Fruit fly (Drosophila melanogaster) whole organism, larva: ENCODE measurements around the gene CG13101.

Source experiments
- noc ChIP-seq: fragments of 200-800 bp; sonication (Bioruptor generic); optimal IDR thresholded peaks from 3 replicates; lab custom pipeline; 2019; ENCODE audit warnings: missing biosample characterization, mild to moderate bottlenecking, missing genetic modification characterization, moderate library complexity

Gene CG13101

DNA sequence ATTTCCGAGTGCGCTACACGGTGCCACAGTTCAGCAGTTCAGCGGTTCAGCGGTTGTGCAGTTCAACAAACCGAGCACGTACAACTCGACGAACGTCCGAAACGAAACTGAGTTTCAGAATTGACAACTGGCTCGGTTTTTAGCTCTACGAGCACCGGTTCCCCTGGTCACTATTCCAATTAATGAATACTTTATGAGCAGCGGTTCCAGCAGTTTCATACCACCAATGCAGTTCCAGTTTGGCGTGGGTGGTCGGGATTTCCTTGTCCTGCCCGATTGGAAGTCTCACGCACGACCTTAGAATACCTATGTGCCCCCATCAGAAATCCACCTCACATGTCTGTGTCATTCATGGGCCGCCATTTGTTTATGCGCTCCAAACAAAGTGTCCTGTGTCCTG, 9.3 kb downstream of the CG13101 start, which contains the start of gene CG9541:
TSS of gene CG9541 (minus strand) at position 101 of the 400 bp plus-strand sequence.
- TF ChIP-seq noc, result no peak

DNA sequence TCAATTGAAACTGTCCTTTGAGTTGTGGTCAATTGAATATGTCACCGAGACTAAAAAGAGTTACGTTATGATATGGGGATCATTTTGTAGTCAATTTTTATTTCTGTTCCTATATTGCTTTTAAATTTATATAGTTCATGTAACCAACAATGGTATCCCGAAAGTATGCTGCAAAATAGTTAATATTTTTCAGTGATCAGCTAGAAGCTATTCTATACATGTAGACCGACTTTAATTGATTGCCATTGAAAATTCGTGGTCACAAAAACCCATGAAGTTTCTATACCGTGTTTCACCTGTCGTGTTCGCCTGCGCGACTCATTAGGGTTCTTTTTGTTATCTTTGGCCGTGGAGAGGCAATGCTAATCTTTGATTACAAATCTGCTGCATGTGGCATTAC, 10.2 kb downstream of the CG13101 start:
- no peak for TF ChIP-seq noc

DNA sequence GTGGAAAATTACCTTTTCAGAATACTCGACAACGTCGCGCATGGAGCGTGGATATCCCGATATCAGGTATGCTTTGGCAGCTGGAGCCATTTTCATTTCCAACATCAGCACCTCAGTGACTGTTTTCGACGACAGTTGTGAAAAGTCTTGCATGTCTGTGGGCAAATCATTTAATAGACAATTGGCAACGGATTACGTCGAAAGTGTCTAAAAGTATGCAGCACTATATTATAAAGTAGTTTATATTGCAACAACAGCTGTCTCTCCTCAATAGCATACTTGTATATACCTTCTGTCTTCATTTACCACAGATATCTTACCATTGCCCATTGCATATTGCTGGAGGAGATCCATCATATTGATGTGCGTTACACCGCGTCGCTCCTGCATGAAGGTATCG, 11.8 kb downstream of the CG13101 start:
- no peak for TF ChIP-seq noc

DNA sequence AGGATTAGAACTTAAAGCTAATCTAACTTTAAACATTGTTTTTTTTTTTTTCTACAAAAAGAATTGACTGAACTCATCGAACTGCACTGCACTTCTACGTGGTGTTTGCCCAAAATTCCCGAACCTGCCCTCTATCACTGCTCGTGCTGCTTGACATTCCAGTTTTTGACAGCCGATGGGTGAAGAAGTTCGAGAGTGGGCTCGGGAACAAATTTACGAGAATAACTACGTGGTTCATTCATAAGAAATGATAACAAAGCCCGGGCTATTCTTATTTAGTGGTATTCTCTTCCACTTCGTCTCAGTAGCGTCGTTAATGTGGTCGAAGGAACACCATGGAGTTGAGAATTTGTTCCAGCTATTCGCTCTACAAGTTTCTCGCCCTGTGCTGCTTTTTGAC, 17.4 kb downstream of the CG13101 start, which contains the start of gene CG18088:
TSS of gene CG18088 (plus strand) at position 301 of the 400 bp plus-strand sequence.
- no peak for TF ChIP-seq noc

DNA sequence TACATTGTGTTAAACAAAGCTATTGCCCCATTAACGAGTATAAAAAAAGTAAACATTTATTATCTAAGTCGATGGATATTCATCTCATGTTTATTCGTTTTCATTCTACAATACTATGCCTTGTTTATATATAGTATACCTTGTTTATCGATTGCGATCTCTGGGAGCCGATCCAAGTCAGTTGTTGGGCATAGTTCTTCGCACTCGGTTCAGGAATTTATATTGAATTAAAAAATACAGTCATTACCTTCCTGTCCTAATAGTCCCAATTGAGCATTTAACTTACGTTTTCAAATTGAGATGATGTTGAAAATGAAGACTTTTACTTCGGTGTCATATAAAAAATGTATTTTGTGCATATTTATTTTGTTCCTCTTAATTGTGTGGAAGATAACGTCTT, 20.0 kb downstream of the CG13101 start, which contains the start of gene CG32984:
TSS of gene CG32984 (plus strand) at position 301 of the 400 bp plus-strand sequence.
- no peak for TF ChIP-seq noc

DNA sequence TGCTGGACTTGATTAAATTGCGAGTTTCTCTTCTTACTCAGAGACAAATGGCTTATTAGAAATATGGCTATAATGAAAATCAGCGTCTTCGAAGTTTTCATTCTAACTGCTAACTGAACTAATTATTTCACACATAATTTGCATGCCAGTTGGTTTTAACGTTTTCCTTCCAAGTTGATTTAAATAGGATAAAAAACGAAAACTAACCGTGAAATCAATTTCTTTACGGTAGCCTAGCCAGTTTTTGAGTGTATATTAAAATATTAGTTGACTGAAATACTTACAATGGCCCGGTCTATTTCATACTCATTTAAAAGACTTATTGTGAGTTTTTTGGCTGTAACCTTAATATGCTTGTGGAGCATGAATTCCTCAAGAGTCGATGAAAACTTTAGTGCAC, 22.4 kb downstream of the CG13101 start, which contains the start of the genes CG9525 and CG32985:
TSS of gene CG9525 (minus strand) at position 101 of the 400 bp plus-strand sequence.
TSS of gene CG32985 (plus strand) at position 280 of the 400 bp plus-strand sequence.
- TF ChIP-seq noc, result no peak

DNA sequence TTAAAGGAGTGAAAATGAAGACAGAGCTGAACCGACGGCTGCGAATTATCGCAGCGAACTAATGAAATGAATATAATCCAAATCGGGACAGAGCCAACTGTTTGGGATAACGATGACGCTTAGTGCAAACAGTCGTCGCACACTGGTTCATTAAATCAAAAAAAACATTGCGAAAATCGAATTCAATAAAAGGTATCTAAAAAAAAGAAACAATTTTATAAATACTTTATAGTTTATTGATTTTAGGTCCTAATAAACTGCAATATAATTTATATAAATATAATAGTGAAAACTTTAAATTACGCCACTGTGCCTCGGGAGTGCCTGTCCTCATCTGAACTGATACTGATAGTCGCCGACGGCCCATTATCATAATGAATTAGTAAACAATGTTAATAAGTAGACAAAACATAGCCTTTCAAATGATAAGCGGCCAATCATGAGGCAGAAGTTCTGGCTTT, 25.6 kb downstream of the CG13101 start, which contains the start of gene CG31886:
TSS of gene CG31886 (minus strand) at position 51 of the 461 bp plus-strand sequence.
- TF ChIP-seq noc, result peak; percentile 85

DNA sequence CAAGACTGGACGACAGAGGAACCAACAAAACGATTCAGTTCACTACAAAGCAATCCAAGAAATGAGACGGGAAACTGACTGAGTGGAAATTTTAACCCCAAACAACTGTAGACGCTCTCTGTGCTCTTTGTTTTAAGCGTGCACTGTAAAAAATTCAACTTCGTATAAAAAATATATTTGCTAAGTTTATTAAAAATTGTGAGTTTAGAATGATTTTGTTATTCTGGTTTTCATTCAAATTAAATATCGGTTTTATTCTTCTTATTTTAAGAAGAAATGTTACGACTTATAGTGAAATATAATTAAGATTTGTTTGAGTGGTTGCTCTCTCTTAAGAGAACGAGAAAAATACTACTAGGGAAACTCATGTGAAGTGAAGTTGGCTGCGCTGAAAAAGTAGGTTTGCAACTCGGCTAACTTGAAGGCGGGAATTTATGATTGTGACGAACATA, 26.6 kb downstream of the CG13101 start:
- TF ChIP-seq noc, result peak; percentile 76

DNA sequence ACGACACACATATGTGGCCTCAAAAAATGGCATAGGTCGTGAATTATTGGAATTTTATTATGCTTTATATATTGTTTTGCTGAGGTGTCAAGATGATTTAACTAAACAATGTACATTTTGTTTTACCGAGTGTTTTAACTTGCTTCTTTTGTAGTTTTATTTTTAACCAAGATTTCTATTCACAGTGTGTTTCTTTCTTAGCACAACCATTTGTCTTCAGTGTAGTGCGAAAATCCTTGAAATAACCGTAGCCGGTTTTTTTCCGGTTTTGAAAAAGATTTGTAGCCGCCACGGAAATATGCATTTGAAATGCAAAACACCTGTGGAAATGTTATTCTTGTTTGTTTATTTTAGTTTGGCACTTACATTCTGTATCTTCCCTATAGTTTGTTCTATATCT, 27.5 kb downstream of the CG13101 start:
- no peak for TF ChIP-seq noc

DNA sequence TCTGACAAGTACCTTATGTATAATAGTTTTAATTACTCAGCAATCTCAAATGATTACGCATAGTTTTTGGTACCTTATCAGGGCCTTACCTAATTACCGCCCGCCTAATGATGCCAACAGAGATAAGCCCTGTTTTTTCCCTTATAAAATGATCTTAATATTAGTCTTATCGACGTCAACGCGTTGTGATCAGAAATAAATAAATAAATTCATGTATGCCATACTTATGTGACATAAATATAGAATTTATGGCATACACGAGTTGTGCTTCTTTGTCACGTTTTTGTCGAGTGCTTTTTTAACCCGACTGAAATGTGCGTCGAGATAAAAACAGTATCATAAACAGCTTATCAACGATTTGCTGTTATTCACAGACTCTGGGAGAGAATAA, 28.3 kb downstream of the CG13101 start:
- peak; percentile 1 for TF ChIP-seq noc

DNA sequence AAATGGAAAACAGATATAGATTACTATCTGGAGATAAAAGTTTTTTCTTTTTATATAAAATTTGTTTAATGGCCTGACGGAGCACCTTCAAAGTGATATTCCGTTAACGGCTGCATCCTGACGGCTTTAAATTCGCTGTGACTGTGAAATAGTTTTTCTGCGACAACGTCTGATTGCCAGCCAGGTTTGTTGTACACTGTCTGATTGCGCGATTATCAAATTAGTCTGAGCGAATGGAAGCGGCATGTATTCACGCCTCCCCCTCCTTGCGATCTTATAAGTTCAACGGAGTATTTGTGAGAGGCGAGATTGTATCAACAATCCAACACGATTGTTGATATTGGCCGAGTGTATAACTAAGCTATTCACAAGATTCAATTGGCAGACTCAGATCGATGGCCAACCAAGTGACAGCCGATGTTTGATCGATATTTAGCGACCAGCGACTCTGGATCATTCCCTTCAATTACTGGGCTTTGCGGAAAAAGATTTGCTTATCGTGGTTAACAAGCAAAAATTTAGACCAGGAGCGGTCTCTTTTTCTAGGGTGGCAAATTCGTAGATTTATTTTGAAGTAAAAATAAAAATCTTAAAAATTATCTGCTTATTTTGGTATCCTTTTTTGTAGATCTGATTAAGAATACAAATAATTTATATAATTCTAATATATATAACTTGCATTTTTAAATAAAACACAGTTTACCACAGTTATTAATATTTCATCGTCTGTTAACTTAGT, 28.9 kb downstream of the CG13101 start:
- TF ChIP-seq noc, result peak; percentile 57

DNA sequence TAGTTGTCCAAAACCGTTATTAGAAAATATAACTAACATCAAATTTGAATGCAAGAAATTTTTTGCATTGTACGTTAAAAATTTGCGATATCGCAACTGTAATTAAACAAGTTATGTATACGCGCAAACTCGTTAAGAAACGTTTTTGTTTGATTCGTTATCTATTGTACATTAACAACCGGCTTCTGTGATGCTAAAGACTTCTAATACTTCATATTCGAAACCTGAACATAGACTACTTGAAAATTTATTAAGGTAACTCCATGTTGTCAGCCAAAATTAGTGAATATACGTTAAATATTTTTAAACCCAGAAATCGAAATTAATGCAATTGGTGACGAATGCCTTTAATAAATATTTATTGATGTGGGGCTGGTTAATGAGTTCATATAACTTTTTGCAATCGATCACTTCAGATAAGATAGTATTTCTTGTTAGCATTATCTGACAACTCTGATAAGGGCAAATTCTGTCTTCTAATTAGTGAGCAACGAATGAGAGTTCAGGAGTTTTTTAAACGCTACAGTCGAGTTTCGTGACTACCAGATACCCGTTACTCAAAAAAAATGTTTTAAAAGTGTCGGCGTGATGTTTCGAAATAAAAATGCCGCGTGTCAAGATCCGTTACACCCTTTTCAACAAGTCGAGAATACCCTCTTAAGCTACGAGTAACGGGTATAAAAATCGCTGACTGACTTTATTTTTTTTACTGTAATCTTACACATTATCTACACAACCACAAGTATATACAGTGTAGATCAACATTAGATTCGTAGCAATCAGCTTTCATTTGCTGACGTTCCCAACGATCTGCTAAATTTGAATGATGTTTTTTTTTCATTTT, 32.3 kb downstream of the CG13101 start:
- TF ChIP-seq noc, result peak; percentile 87

DNA sequence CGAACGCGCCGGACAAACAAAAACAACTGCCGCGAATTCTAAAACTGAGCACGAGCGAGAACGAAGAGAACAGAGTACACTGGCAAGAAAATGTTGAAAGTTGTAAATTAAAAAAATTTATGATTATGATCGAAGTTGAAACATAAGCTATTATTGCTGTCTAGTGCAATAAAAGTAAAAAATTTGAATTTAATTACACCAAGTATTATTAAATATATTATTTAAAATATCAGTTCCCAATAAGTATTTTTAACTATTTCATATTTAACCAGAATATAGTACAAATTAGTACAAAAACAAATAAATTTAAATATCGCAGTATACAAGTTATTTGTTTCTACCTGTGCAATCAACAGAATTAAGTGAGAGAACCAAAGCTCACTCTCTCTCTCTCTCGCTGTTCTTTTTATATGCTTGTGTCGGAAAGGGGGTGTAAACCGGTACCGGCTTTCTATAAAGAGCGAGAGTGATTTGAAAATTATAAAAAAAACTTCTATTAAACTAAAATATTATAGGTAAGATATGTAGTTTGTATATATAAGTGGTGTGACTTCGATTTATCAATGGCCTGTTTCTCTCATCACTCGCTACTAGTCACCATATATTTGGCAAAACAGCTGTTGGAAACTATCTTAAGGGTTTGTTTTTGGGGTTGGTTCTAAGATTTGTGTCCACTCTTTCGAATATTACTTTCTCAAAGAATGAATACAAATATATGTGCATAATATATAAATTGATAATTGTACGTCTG, 33.3 kb downstream of the CG13101 start, which contains the start of gene C1GalTA:
TSS of gene C1GalTA (minus strand) at position 33 of the 751 bp plus-strand sequence.
- peak; percentile 99 for TF ChIP-seq noc

DNA sequence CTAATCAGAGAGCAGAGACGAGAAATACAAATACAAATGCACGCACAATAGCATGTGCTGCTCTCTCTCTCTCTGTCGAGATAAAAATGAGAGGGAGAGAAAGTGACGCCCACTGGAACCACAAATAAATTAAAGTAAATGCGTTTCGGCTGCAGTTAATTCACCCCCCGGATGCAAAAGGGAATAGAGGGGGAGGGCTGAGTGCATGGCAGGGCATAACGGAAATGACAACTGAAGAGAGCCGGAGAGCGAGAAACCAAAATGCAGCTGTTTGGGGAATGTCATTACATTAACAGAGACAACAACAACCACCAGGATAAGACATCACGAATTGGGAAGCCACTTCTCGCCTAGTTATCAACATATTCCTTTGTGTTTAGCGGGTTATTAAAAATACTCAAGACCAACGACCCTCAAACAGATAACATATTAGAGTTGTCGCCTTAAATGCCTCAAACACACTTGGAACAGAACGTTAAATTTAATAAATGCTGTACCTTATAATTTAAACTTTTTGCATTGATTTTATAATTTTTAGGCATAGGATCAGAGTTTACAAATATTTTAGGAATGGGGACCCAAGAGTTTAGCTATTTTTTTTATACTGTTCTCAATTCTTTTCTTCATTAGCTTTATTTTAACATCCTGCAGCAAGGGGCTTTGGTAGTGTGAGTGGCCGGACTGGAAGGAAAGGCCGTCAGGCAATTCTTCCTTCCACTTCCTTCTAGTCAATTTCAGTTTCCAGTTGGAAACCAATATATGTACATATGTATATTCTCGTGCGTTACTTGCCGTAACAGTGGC, 34.6 kb downstream of the CG13101 start:
- no peak for TF ChIP-seq noc

DNA sequence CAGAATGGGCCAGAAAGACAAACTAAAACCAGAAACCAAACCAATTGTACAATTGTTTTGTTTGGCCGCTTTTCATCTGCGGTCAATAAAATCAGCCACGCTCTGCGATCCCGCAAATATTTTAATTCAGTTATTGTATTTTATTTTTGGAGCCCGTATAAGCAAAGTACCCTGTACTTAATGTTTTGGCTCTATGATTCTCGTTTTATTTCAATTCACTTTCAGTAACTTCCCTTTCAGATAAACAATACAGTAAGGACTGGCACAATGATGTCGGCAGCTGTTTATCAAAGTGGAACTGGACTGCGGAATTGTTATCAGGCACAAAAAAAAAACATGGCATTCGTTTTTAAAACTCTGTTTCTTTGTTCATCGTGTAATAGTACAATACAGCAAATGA, 36.0 kb downstream of the CG13101 start:
- TF ChIP-seq noc, result peak; percentile 29
